Fruit fly (Drosophila melanogaster) S2 (cell line): ENCODE measurements around the gene zetaCOP.

Experiments
- CG8478 ChIP-seq: fragments of >200 bp; optimal IDR thresholded peaks from 2 replicates; lab custom pipeline; 2018
- CTCF ChIP-seq, 2 experiments: fragments of >200 bp; optimal IDR thresholded peaks; 2 replicates each; lab custom pipeline; 2018

DNA sequence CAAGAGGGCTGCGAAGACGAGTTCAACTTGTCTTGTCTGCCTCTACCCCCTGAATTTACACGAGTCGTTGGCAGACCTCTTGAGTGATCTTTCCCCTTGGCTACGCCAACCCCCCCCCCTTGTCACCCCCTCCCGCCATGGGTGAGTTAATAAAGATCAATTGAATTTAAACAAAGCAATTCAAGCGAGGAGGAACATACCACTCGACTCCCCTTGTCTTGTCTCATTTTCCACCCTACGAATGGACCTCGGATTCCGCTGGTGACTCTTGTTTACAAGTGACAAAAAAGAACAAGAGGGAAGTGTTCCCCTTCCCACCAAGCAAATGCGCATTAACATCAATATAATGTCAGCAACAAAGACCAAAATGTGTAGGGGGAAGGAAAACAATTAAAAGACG is 29.5 kb upstream of the zetaCOP start:
- TF ChIP-seq CG8478 (lab: Kevin White, UChicago), result no peak
- no peak for TF ChIP-seq CTCF (optimal IDR thresholded peaks at IDR 0.05; lab: Kevin White, UChicago)
